Fruit fly (Drosophila melanogaster): ENCODE results near the gene CG13005.

The CG13005 gene

dm6 chrX:16768770-16769169, 34.7 kb upstream of the CG13005 start:
- TF ChIP-seq Doc2 (GFP tag; IDR thresholded peaks at IDR 0.05) (no peak), CG6254 (GFP tag; optimal IDR thresholded peaks at IDR 0.05) (peak; percentile 10), lbe (GFP tag; optimal IDR thresholded peaks at IDR 0.05) (no peak), CG32767 (GFP tag; IDR thresholded peaks at IDR 0.05) (no peak), vvl (GFP tag; IDR thresholded peaks at IDR 0.05) (0 out of 2 replicates have a peak, but pooled peaks have one; percentile 11), D19A (tag; optimal IDR thresholded peaks at IDR 0.05) (peak; percentile 41), CG2678 (tag; optimal IDR thresholded peaks at IDR 0.05) (peak; percentile 52), Meics (GFP tag; optimal IDR thresholded peaks at IDR 0.05) (no peak), Sry-δ (GFP tag; optimal IDR thresholded peaks at IDR 0.05) (no peak), row (GFP tag; IDR thresholded peaks at IDR 0.05) (peak; percentile 14; the same call in 1 of the 3 replicates), prd (optimal IDR thresholded peaks at IDR 0.05) (no peak), prd (GFP tag; IDR thresholded peaks at IDR 0.05) (no peak), usp (GFP tag; optimal IDR thresholded peaks at IDR 0.05) (no peak), Mes4 (GFP tag; optimal IDR thresholded peaks at IDR 0.05) (no peak), grau (tag; optimal IDR thresholded peaks at IDR 0.05) (peak; percentile 33), CG13296 (GFP tag; optimal IDR thresholded peaks at IDR 0.05) (peak; percentile 18), CG4424 (GFP tag; optimal IDR thresholded peaks at IDR 0.05) (peak; percentile 5), Rx (GFP tag; IDR thresholded peaks at IDR 0.05) (peak; percentile 18; the same call in 1 of the 2 replicates), CG7987 (GFP tag; optimal IDR thresholded peaks at IDR 0.05) (no peak), wek (GFP tag; optimal IDR thresholded peaks at IDR 0.05) (no peak), CoRest (tag; optimal IDR thresholded peaks at IDR 0.05) (peak; percentile 9), CG8924 (tag; optimal IDR thresholded peaks at IDR 0.05) (peak; percentile 6), bsh (GFP tag; optimal IDR thresholded peaks at IDR 0.05) (peak in 1 of 2 experiments; percentile 42), CG7839 (tag; optimal IDR thresholded peaks at IDR 0.05) (peak; percentile 56), C15 (GFP tag; IDR thresholded peaks at IDR 0.05) (no peak), Hr51 (GFP tag; optimal IDR thresholded peaks at IDR 0.05) (peak in 1 of 2 experiments; percentile 27), CG10979 (tag; optimal IDR thresholded peaks at IDR 0.05) (peak; percentile 46), Med (GFP tag) (peak; percentile 32), NC2α (GFP tag; optimal IDR thresholded peaks at IDR 0.05) (no peak), CG5180 (GFP tag; optimal IDR thresholded peaks at IDR 0.05) (no peak), CG12659 (GFP tag; optimal IDR thresholded peaks at IDR 0.05) (no peak), CG11695 (GFP tag; IDR thresholded peaks at IDR 0.05) (no peak), phol (tag; optimal IDR thresholded peaks at IDR 0.05) (peak; percentile 32), en (GFP tag; optimal IDR thresholded peaks at IDR 0.05) (no peak), CG34422 (GFP tag; IDR thresholded peaks at IDR 0.05) (no peak), Ptx1 (GFP tag; IDR thresholded peaks at IDR 0.05) (0 out of 2 replicates have a peak, but pooled peaks have one; percentile 25), CG9727 (GFP tag; optimal IDR thresholded peaks at IDR 0.05) (peak; percentile 24), CG2712 (tag; optimal IDR thresholded peaks at IDR 0.05) (peak; percentile 49), CG17385 (GFP tag; optimal IDR thresholded peaks at IDR 0.05) (no peak), oc (tag; optimal IDR thresholded peaks at IDR 0.05) (peak; percentile 3), CG13775 (GFP tag; optimal IDR thresholded peaks at IDR 0.05) (no peak), vfl (GFP tag; optimal IDR thresholded peaks at IDR 0.05) (no peak), Fer1 (GFP tag; optimal IDR thresholded peaks at IDR 0.05) (peak; percentile 11), unpg (GFP tag; optimal IDR thresholded peaks at IDR 0.05) (peak; percentile 28), Stat92E (GFP tag; optimal IDR thresholded peaks at IDR 0.05) (no peak), sisA (GFP tag; IDR thresholded peaks at IDR 0.05) (no peak), CG17359 (tag; optimal IDR thresholded peaks at IDR 0.05) (peak; percentile 12), ase (GFP tag; IDR thresholded peaks at IDR 0.05) (no peak), CG17829 (tag; optimal IDR thresholded peaks at IDR 0.05) (peak; percentile 37), CG15601 (tag; optimal IDR thresholded peaks at IDR 0.05) (peak; percentile 52)

Measured in whole organism, embryonic.